Fruit fly (Drosophila melanogaster) whole organism, wandering third instar larva: ENCODE results near the gene rdgA.

Experiments used
- Abd-B ChIP-seq: fragments of >200 bp; optimal IDR thresholded peaks from 2 replicates; lab custom pipeline; 2017; ENCODE audit warnings: missing biosample characterization, missing genetic modification characterization
- CG32264 ChIP-seq: fragments of 200-800 bp; sonication (Bioruptor generic); optimal IDR thresholded peaks from 2 replicates; lab custom pipeline; 2016; ENCODE audit warnings: missing biosample characterization, missing genetic modification characterization
- CG9705 ChIP-seq: fragments of 200-800 bp; sonication (Bioruptor generic); optimal IDR thresholded peaks from 2 replicates; lab custom pipeline; 2018; ENCODE audit warnings: missing biosample characterization, mild to moderate bottlenecking, missing genetic modification characterization
- Dif ChIP-seq: fragments of 200-275, 200-300 bp; sonication (Bioruptor generic); optimal IDR thresholded peaks from 2 replicates; lab custom pipeline; 2018; ENCODE audit warnings: missing biosample characterization, missing genetic modification characterization; ENCODE audit not compliant: partially characterized antibody
- GATAd ChIP-seq: sonication (Bioruptor generic); optimal IDR thresholded peaks from 2 replicates; lab custom pipeline; 2016; ENCODE audit warnings: missing biosample characterization, missing genetic modification characterization
- HLH106 ChIP-seq: fragments of 200-800 bp; optimal IDR thresholded peaks from 3 replicates; lab custom pipeline; 2019; ENCODE audit warnings: missing biosample characterization, mild to moderate bottlenecking, missing genetic modification characterization, moderate library complexity
- Hr78 ChIP-seq: fragments of >200 bp; optimal IDR thresholded peaks from 2 replicates; lab custom pipeline; 2017; ENCODE audit warnings: missing biosample characterization, missing genetic modification characterization
- Hr83 ChIP-seq: fragments of 200-300 bp; sonication (Bioruptor generic); optimal IDR thresholded peaks from 2 replicates; lab custom pipeline; 2016; ENCODE audit warnings: missing biosample characterization, mild to moderate bottlenecking, missing genetic modification characterization, moderate library complexity; ENCODE audit not compliant: poor library complexity, severe bottlenecking
- Jra ChIP-seq: sonication (Bioruptor generic); optimal IDR thresholded peaks from 2 replicates; lab custom pipeline; 2016; ENCODE audit warnings: missing biosample characterization, missing genetic modification characterization
- Mio ChIP-seq: sonication (Bioruptor generic); optimal IDR thresholded peaks from 2 replicates; lab custom pipeline; 2016; ENCODE audit warnings: missing biosample characterization, missing genetic modification characterization
- Myc ChIP-seq: fragments of >200 bp; optimal IDR thresholded peaks from 2 replicates; lab custom pipeline; 2017
- OdsH ChIP-seq: fragments of 200-800 bp; sonication (Bioruptor generic); optimal IDR thresholded peaks from 2 replicates; lab custom pipeline; 2016; ENCODE audit warnings: missing biosample characterization, mild to moderate bottlenecking, missing genetic modification characterization
- Rel ChIP-seq, 2 experiments: fragments of 200-800 bp; sonication (Bioruptor generic) in 1 of 2; optimal IDR thresholded peaks; 2 replicates in 1 of 2; 3 replicates in 1 of 2; lab custom pipeline; 2016 to 2019; ENCODE audit warnings: mild to moderate bottlenecking in 2 of 2, missing biosample characterization in 2 of 2, missing genetic modification characterization in 2 of 2, moderate library complexity in 1 of 2
- Sp1 ChIP-seq: fragments of 200-800 bp; sonication (Bioruptor generic); optimal IDR thresholded peaks from 3 replicates; lab custom pipeline; 2019; ENCODE audit warnings: missing biosample characterization, mild to moderate bottlenecking, missing genetic modification characterization, moderate library complexity
- Vsx2 ChIP-seq: fragments of 200-300, 225-300 bp; sonication (Bioruptor generic); optimal IDR thresholded peaks from 2 replicates; lab custom pipeline; 2018; ENCODE audit warnings: missing biosample characterization, missing genetic modification characterization; ENCODE audit not compliant: partially characterized antibody
- br ChIP-seq: fragments of 200-800 bp; sonication (Bioruptor generic); optimal IDR thresholded peaks from 2 replicates; lab custom pipeline; 2016; ENCODE audit warnings: missing biosample characterization, missing genetic modification characterization
- brk ChIP-seq: fragments of 200-800 bp; sonication (Bioruptor generic); optimal IDR thresholded peaks from 2 replicates; lab custom pipeline; 2016; ENCODE audit warnings: missing biosample characterization, mild to moderate bottlenecking, missing genetic modification characterization
- dmrt93B ChIP-seq: fragments of 200-800 bp; sonication (Bioruptor generic); optimal IDR thresholded peaks from 2 replicates; lab custom pipeline; 2018; ENCODE audit warnings: missing biosample characterization, mild to moderate bottlenecking, missing genetic modification characterization
- dsf ChIP-seq: sonication (Bioruptor generic); optimal IDR thresholded peaks from 2 replicates; lab custom pipeline; 2016; ENCODE audit warnings: missing biosample characterization, missing genetic modification characterization, borderline replicate concordance
- ey ChIP-seq: fragments of 200-800 bp; sonication (Bioruptor generic); optimal IDR thresholded peaks from 2 replicates; lab custom pipeline; 2016; ENCODE audit warnings: missing biosample characterization, missing genetic modification characterization
- foxo ChIP-seq, 2 experiments: fragments of 200-800 bp; sonication (Bioruptor generic); optimal IDR thresholded peaks; 2 replicates in 1 of 2; 3 replicates in 1 of 2; lab custom pipeline; 2016 to 2017; ENCODE audit warnings: missing biosample characterization in 2 of 2, missing genetic modification characterization in 2 of 2
- fru ChIP-seq: fragments of 200-800 bp; sonication (Bioruptor generic); optimal IDR thresholded peaks from 3 replicates; lab custom pipeline; 2016; ENCODE audit warnings: missing biosample characterization, mild to moderate bottlenecking, missing genetic modification characterization
- h ChIP-seq: fragments of 200-800 bp; sonication (Bioruptor generic); optimal IDR thresholded peaks from 3 replicates; lab custom pipeline; 2016; ENCODE audit warnings: missing biosample characterization, mild to moderate bottlenecking, missing genetic modification characterization
- jim ChIP-seq: fragments of 175-275, 200-325 bp; sonication (Bioruptor generic); optimal IDR thresholded peaks from 2 replicates; lab custom pipeline; 2016; ENCODE audit warnings: missing biosample characterization, mild to moderate bottlenecking, missing genetic modification characterization
- lola ChIP-seq: fragments of >200 bp; optimal IDR thresholded peaks from 2 replicates; lab custom pipeline; 2017; ENCODE audit warnings: missing biosample characterization, missing genetic modification characterization
- pan ChIP-seq: fragments of >200 bp; optimal IDR thresholded peaks from 2 replicates; lab custom pipeline; 2017
- psq ChIP-seq: fragments of 200-800 bp; sonication (Bioruptor generic); optimal IDR thresholded peaks from 3 replicates; lab custom pipeline; 2017; ENCODE audit warnings: missing biosample characterization, mild to moderate bottlenecking, missing genetic modification characterization, moderate library complexity
- rgr ChIP-seq: fragments of 200-800 bp; sonication (Bioruptor generic); optimal IDR thresholded peaks from 3 replicates; lab custom pipeline; 2016; ENCODE audit warnings: missing biosample characterization, mild to moderate bottlenecking, missing genetic modification characterization
- sage ChIP-seq: fragments of 200-800 bp; sonication (Bioruptor generic); optimal IDR thresholded peaks from 2 replicates; lab custom pipeline; 2016; ENCODE audit warnings: missing biosample characterization, mild to moderate bottlenecking, missing genetic modification characterization
- sv ChIP-seq: fragments of 200-800 bp; sonication (Bioruptor generic); optimal IDR thresholded peaks from 3 replicates; lab custom pipeline; 2016; ENCODE audit warnings: missing biosample characterization, missing genetic modification characterization
- tai ChIP-seq: sonication (Bioruptor generic); optimal IDR thresholded peaks from 2 replicates; lab custom pipeline; 2016; ENCODE audit warnings: missing biosample characterization, missing genetic modification characterization
- usp ChIP-seq: fragments of >200 bp; optimal IDR thresholded peaks from 2 replicates; lab custom pipeline; 2017; ENCODE audit warnings: missing biosample characterization, missing genetic modification characterization
- woc ChIP-seq: sonication (Bioruptor generic); optimal IDR thresholded peaks from 2 replicates; lab custom pipeline; 2016; ENCODE audit warnings: missing biosample characterization, mild to moderate bottlenecking, missing genetic modification characterization

rdgA gene

DNA sequence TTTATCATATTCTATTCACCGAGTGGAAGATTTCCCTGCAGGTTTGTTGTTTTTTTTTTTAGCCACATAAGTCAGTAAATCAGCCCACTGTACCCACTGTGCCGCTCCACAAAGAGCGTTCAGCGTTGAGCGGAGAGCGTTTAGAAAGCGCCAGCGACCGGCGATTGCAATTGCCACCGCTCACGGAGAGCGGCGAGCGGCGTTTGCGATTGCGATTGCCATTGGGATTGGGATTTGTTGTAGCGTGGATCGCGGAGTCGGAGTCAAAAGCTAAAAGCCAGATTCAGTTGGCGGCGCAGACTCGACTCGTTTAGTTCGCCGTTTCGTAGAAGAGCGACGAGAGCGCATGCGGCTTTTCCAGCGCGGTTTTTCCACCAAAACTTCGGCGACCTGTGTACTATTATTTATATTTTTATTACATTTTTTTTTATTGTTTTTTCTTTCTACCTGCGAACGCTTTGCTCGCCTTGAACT lies 123.1 kb downstream of the rdgA start, which contains the start of gene Nost (continued):
- TF ChIP-seq Hr83 = no peak
- no peak for TF ChIP-seq br (GFP tag; lab: Kevin White, UChicago)
- no peak for TF ChIP-seq usp (GFP tag; lab: Kevin White, UChicago)
- no peak for TF ChIP-seq Rel (GFP tag; optimal IDR thresholded peaks at IDR 0.05; lab: Kevin White, UChicago)
- TF ChIP-seq Rel (tag; optimal IDR thresholded peaks at IDR 0.05; lab: Kevin White, UChicago) = peak; percentile 2
- TF ChIP-seq dsf (GFP tag; lab: Kevin White, UChicago) = no peak
- TF ChIP-seq Mio (GFP tag; lab: Kevin White, UChicago) = no peak
- peak; percentile 2 for TF ChIP-seq Sp1 (GFP tag; lab: Kevin White, UChicago)
- no peak for TF ChIP-seq OdsH
- no peak for TF ChIP-seq brk (GFP tag; lab: Kevin White, UChicago)
- peak; percentile 95 for TF ChIP-seq Dif (GFP tag; lab: Kevin White, UChicago)
- no peak for TF ChIP-seq lola (GFP tag; lab: Kevin White, UChicago)
- no peak for TF ChIP-seq Jra (GFP tag; lab: Kevin White, UChicago)
- no peak for TF ChIP-seq HLH106 (tag; lab: Kevin White, UChicago)
- no peak for TF ChIP-seq pan (lab: Kevin White, UChicago)
- TF ChIP-seq psq (GFP tag; lab: Kevin White, UChicago) = no peak
- no peak for TF ChIP-seq rgr
- TF ChIP-seq, all 38 proteins: peak for 7

dm6 chrX:9036113-9036512 lies 129.2 kb downstream of the rdgA start:
- TF ChIP-seq ey (GFP tag; lab: Kevin White, UChicago) (no peak), Abd-B (GFP tag; lab: Kevin White, UChicago) (no peak), Hr83 (no peak), Hr78 (no peak), sv (GFP tag; lab: Kevin White, UChicago) (no peak), Dif (GFP tag; lab: Kevin White, UChicago) (no peak)

- TF ChIP-seq dsf (GFP tag; lab: Kevin White, UChicago) = no peak
- TF ChIP-seq Sp1 (GFP tag; lab: Kevin White, UChicago) = no peak
- TF ChIP-seq pan (lab: Kevin White, UChicago) = no peak
- TF ChIP-seq CG32264 = no peak
- TF ChIP-seq Vsx2 (GFP tag; lab: Kevin White, UChicago) = no peak
- TF ChIP-seq jim (GFP tag; lab: Kevin White, UChicago) = no peak
- TF ChIP-seq foxo (GFP tag; optimal IDR thresholded peaks at IDR 0.05; lab: Kevin White, UChicago) = no peak
- TF ChIP-seq ey (GFP tag; lab: Kevin White, UChicago) = no peak
These were observed 131.9 kb downstream of the rdgA start for dm6 chrX:9038778-9039177.

- TF ChIP-seq Myc (lab: Kevin White, UChicago) (peak; percentile 53), GATAd (GFP tag; lab: Kevin White, UChicago) (no peak)
- TF ChIP-seq, all 38 proteins: peak for 1
These were observed 134.0 kb downstream of the rdgA start for dm6 chrX:9040855-9041254.

DNA sequence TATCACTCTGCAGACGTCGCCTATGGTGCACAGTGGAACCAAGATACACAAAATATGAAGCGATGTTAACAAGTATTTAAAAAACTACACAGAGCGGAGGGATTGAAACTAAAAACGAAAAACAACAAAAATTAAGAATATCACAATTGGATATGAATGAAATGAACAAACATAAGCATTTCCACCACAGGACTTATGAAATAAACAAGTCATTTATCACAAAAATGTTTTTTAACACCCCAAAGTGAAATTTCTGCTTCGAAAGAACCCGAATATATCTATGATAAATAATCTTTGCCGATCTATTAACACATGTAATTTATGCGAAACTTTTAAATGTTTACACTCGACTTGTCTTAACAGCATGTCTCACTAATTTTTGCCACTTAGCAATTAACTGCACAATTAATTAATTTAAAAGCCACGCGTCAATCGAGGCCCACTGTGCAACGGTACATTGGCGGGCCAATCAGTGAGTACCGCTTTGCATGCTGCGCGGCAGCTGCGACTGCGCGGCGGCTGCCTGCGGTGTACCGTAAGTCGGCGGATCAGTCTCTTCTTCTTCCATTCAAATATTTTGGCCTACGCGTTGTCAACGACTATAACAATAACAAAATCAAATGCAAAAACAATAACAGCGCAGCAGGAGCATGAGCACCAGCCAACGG lies 135.1 kb downstream of the rdgA start:
- no peak for TF ChIP-seq br (GFP tag; lab: Kevin White, UChicago)
- TF ChIP-seq dmrt93B (GFP tag; lab: Kevin White, UChicago) = no peak
- TF ChIP-seq jim (GFP tag; lab: Kevin White, UChicago) = no peak
- peak in 1 of 2 experiments; percentile 0 for TF ChIP-seq foxo (GFP tag; optimal IDR thresholded peaks at IDR 0.05; lab: Kevin White, UChicago)
- TF ChIP-seq Jra (GFP tag; lab: Kevin White, UChicago) = no peak
- TF ChIP-seq OdsH = no peak
- TF ChIP-seq sv (GFP tag; lab: Kevin White, UChicago) = peak; percentile 6
- TF ChIP-seq h (GFP tag; lab: Kevin White, UChicago) = peak; percentile 2
- peak; percentile 43 for TF ChIP-seq woc (GFP tag; lab: Kevin White, UChicago)
- TF ChIP-seq sage (GFP tag; lab: Kevin White, UChicago) = no peak
- no peak for TF ChIP-seq usp (GFP tag; lab: Kevin White, UChicago)
- no peak for TF ChIP-seq lola (GFP tag; lab: Kevin White, UChicago)
- no peak for TF ChIP-seq Vsx2 (GFP tag; lab: Kevin White, UChicago)
- no peak for TF ChIP-seq fru (GFP tag; lab: Kevin White, UChicago)
- no peak for TF ChIP-seq Rel (GFP tag; optimal IDR thresholded peaks at IDR 0.05; lab: Kevin White, UChicago)
- no peak for TF ChIP-seq Rel (tag; optimal IDR thresholded peaks at IDR 0.05; lab: Kevin White, UChicago)
- TF ChIP-seq CG9705 (GFP tag; lab: Kevin White, UChicago) = no peak
- TF ChIP-seq tai = no peak
- TF ChIP-seq HLH106 (tag; lab: Kevin White, UChicago) = no peak
